Worm (Caenorhabditis elegans) whole organism, L3 larva: ENCODE data around the gene str-68.

Experiments used
- R02D3.7 ChIP-seq: fragments of 150-350 bp; optimal IDR thresholded peaks from 2 replicates; lab custom pipeline; 2014; ENCODE audit warnings: missing biosample characterization, missing genetic modification characterization
- ZK546.5 ChIP-seq: sonication (generic microtip); optimal IDR thresholded peaks from 2 replicates; lab custom pipeline; 2017; ENCODE audit warnings: missing biosample characterization, missing genetic modification characterization
- ama-1 ChIP-seq: fragments of 150-350 bp; optimal IDR thresholded peaks from 2 replicates; lab custom pipeline; 2018
- ceh-82 ChIP-seq: fragments of 150-350 bp; optimal IDR thresholded peaks from 2 replicates; lab custom pipeline; 2014; ENCODE audit warnings: missing biosample characterization, missing genetic modification characterization
- ceh-9 ChIP-seq: sonication (generic microtip); optimal IDR thresholded peaks from 2 replicates; lab custom pipeline; 2018; ENCODE audit warnings: missing biosample characterization, missing genetic modification characterization
- egl-5 ChIP-seq: fragments of 150-350 bp; optimal IDR thresholded peaks from 2 replicates; lab custom pipeline; 2017; ENCODE audit warnings: missing biosample characterization, missing genetic modification reagents, missing genetic modification characterization, inconsistent platforms
- elt-1 ChIP-seq: fragments of 150-350 bp; optimal IDR thresholded peaks from 2 replicates; lab custom pipeline; 2014; ENCODE audit warnings: missing biosample characterization, missing genetic modification characterization
- elt-2 ChIP-seq: sonication (generic microtip); optimal IDR thresholded peaks from 2 replicates; lab custom pipeline; 2016; ENCODE audit warnings: missing genetic modification reagents, mild to moderate bottlenecking, missing genetic modification characterization, missing compliant biosample characterization
- elt-3 ChIP-seq, 3 experiments: fragments of 150-350 bp in 1 of 3; sonication (generic microtip) in 2 of 3; optimal IDR thresholded peaks; 2 replicates in 2 of 3; 4 replicates in 1 of 3; lab custom pipeline; 2014 to 2017; ENCODE audit warnings: missing biosample characterization in 3 of 3, missing genetic modification characterization in 3 of 3
- eor-1 ChIP-seq, 2 experiments: fragments of 150-350 bp; optimal IDR thresholded peaks; 2 replicates each; lab custom pipeline; 2014 to 2018; ENCODE audit warnings: missing biosample characterization in 2 of 2, missing genetic modification characterization in 2 of 2
- fkh-10 ChIP-seq: sonication (generic microtip); optimal IDR thresholded peaks from 2 replicates; lab custom pipeline; 2017; ENCODE audit warnings: missing biosample characterization, missing genetic modification reagents, missing genetic modification characterization
- fkh-2 ChIP-seq: fragments of 150-350 bp; optimal IDR thresholded peaks from 2 replicates; lab custom pipeline; 2014; ENCODE audit warnings: missing biosample characterization, missing genetic modification reagents, missing genetic modification characterization
- fos-1 ChIP-seq: fragments of 150-350 bp; optimal IDR thresholded peaks from 2 replicates; lab custom pipeline; 2014; ENCODE audit warnings: missing biosample characterization, missing genetic modification characterization
- hmg-11 ChIP-seq: sonication (generic microtip); optimal IDR thresholded peaks from 2 replicates; lab custom pipeline; 2016; ENCODE audit warnings: missing genetic modification characterization, missing compliant biosample characterization
- jun-1 ChIP-seq: fragments of 150-350 bp; optimal IDR thresholded peaks from 2 replicates; lab custom pipeline; 2014; ENCODE audit warnings: missing biosample characterization, missing genetic modification reagents, missing genetic modification characterization
- lin-15B ChIP-seq: fragments of 150-350 bp; optimal IDR thresholded peaks from 2 replicates; lab custom pipeline; 2014; ENCODE audit warnings: missing biosample characterization, missing genetic modification characterization
- lin-39 ChIP-seq: fragments of 150-350 bp; optimal IDR thresholded peaks from 2 replicates; lab custom pipeline; 2018; ENCODE audit warnings: missing biosample characterization, missing genetic modification reagents, missing genetic modification characterization
- lsy-12 ChIP-seq: sonication (generic microtip); optimal IDR thresholded peaks from 2 replicates; lab custom pipeline; 2016; ENCODE audit warnings: mild to moderate bottlenecking, missing genetic modification characterization, missing compliant biosample characterization
- mml-1 ChIP-seq: fragments of 150-350 bp; sonication (generic microtip); optimal IDR thresholded peaks from 3 replicates; lab custom pipeline; 2014; ENCODE audit warnings: missing biosample characterization, missing genetic modification characterization
- nhr-11 ChIP-seq: fragments of 150-350 bp; optimal IDR thresholded peaks from 2 replicates; lab custom pipeline; 2014; ENCODE audit warnings: missing biosample characterization, missing genetic modification characterization
- nhr-23 ChIP-seq: fragments of 150-350 bp; optimal IDR thresholded peaks from 2 replicates; lab custom pipeline; 2014; ENCODE audit warnings: missing biosample characterization, missing genetic modification reagents, missing genetic modification characterization
- nhr-237 ChIP-seq: fragments of 150-350 bp; optimal IDR thresholded peaks from 2 replicates; lab custom pipeline; 2014; ENCODE audit warnings: missing biosample characterization, missing genetic modification characterization
- nhr-28 ChIP-seq: fragments of 150-350 bp; optimal IDR thresholded peaks from 2 replicates; lab custom pipeline; 2014; ENCODE audit warnings: missing biosample characterization, missing genetic modification characterization
- nhr-67 ChIP-seq: fragments of 150-350 bp; optimal IDR thresholded peaks from 2 replicates; lab custom pipeline; 2014; ENCODE audit warnings: missing biosample characterization, missing genetic modification characterization
- nhr-76 ChIP-seq: fragments of 150-350 bp; sonication (generic microtip); optimal IDR thresholded peaks from 5 replicates; lab custom pipeline; 2014; ENCODE audit warnings: missing biosample characterization, missing genetic modification characterization
- nhr-77 ChIP-seq: fragments of 150-350 bp; optimal IDR thresholded peaks from 2 replicates; lab custom pipeline; 2014; ENCODE audit warnings: missing biosample characterization, missing genetic modification characterization
- pha-4 ChIP-seq: fragments of 150-350 bp; optimal IDR thresholded peaks from 2 replicates; lab custom pipeline; 2014; ENCODE audit warnings: missing biosample characterization, missing genetic modification reagents, missing genetic modification characterization
- pqm-1 ChIP-seq: fragments of 150-350 bp; optimal IDR thresholded peaks from 2 replicates; lab custom pipeline; 2017; ENCODE audit warnings: missing biosample characterization, missing genetic modification characterization, inconsistent platforms
- sea-2 ChIP-seq: fragments of 150-350 bp; sonication (generic microtip); optimal IDR thresholded peaks from 4 replicates; lab custom pipeline; 2014; ENCODE audit warnings: missing biosample characterization, missing genetic modification reagents, missing genetic modification characterization
- skn-1 ChIP-seq: fragments of 150-350 bp; optimal IDR thresholded peaks from 2 replicates; lab custom pipeline; 2014; ENCODE audit warnings: missing biosample characterization, missing genetic modification characterization
- snpc-4 ChIP-seq: fragments of 150-350 bp; optimal IDR thresholded peaks from 2 replicates; lab custom pipeline; 2014; ENCODE audit warnings: missing biosample characterization, missing genetic modification characterization
- tbx-2 ChIP-seq: sonication (generic microtip); optimal IDR thresholded peaks from 2 replicates; lab custom pipeline; 2016; ENCODE audit warnings: mild to moderate bottlenecking, missing genetic modification characterization, missing compliant biosample characterization
- unc-62 ChIP-seq: fragments of 150-350 bp; sonication (generic microtip); optimal IDR thresholded peaks from 4 replicates; lab custom pipeline; 2014; ENCODE audit warnings: missing biosample characterization, missing genetic modification reagents, missing genetic modification characterization
- zag-1 ChIP-seq: fragments of 150-350 bp; optimal IDR thresholded peaks from 2 replicates; lab custom pipeline; 2014; ENCODE audit warnings: missing biosample characterization, missing genetic modification characterization

Gene str-68

DNA sequence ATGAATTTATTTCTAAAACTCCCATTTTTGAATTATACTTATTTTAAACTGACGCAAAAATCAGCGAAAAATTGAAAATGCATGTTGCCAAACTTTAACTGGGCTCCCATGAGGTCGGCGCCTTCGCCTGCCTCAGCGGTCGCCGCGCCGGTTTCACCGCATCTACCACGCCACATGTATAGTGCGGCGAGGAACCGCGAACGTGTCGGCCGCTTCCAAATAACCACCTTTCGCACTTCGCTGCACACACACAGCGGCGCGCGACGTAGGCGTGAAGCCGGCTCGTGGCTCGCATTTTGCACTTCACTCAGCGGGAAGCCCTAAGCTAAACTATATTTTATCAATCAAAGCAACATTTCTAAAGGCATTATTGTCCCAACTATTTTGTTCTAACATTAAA, 6.8 kb downstream of the str-68 start:
- no peak for TF ChIP-seq ceh-82 (tag; lab: Kevin White, UChicago)
- TF ChIP-seq tbx-2, result no peak
- TF ChIP-seq nhr-237 (tag; lab: Kevin White, UChicago), result no peak
- no peak for TF ChIP-seq lsy-12
- no peak for TF ChIP-seq fkh-10 (GFP tag; lab: Kevin White, UChicago)
- TF ChIP-seq snpc-4 (tag; lab: Kevin White, UChicago), result no peak
- no peak for TF ChIP-seq lin-15B (tag; lab: Kevin White, UChicago)
- no peak for TF ChIP-seq nhr-28 (tag; lab: Kevin White, UChicago)
- TF ChIP-seq fos-1 (tag; lab: Kevin White, UChicago), result no peak
- no peak for TF ChIP-seq skn-1
- TF ChIP-seq jun-1, result no peak
- no peak for TF ChIP-seq lin-39 (tag; lab: Kevin White, UChicago)
- no peak for TF ChIP-seq R02D3.7

DNA sequence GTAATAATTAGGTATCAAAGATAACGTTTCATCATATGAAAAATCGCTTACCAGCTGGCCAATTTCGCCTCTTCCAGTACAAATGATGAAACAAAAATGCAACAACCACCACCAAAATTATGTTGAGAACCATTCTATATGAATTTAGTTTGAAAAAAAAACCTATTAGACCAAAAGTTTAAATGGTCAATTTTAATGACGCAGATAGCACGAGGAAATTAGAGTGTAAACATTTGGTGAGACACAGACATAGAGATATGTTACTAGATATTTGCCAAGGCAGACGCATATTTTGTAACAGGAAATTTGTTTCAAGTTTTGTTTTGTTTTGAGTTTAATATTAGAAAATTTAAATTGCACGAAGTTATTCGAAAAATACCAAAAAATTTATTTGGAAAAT, 13.0 kb downstream of the str-68 start, which contains the start of gene cyp-33C9:
cyp-33C9 (minus strand) TSS at position 211 of the 400 bp plus-strand sequence.
- no peak for TF ChIP-seq eor-1 (tag; optimal IDR thresholded peaks at IDR 0.05; lab: Kevin White, UChicago)
- no peak for TF ChIP-seq nhr-77 (tag; lab: Kevin White, UChicago)
- peak; percentile 59 for TF ChIP-seq pha-4 (tag; lab: Kevin White, UChicago)
- peak; percentile 20 for TF ChIP-seq elt-2
- no peak for TF ChIP-seq sea-2 (GFP tag; lab: Kevin White, UChicago)

- TF ChIP-seq mml-1 (tag; lab: Kevin White, UChicago) (no peak), ZK546.5 (no peak), nhr-23 (tag; lab: Kevin White, UChicago) (no peak), zag-1 (tag; lab: Kevin White, UChicago) (no peak)
Measured at ce11 chrV:3088768-3089167, 18.6 kb downstream of the str-68 start, which contains the start of gene acs-21. acs-21 (plus strand) TSS chrV:3089068.

ce11 chrV:3086260-3086659, 21.1 kb downstream of the str-68 start, which contains the start of gene srt-8:
srt-8 (plus strand) TSS chrV:3086560.
- no peak for TF ChIP-seq snpc-4 (tag; lab: Kevin White, UChicago)

- TF ChIP-seq nhr-76 (tag; lab: Kevin White, UChicago), result no peak
- TF ChIP-seq nhr-67 (tag; lab: Kevin White, UChicago), result no peak
- TF ChIP-seq elt-1, result no peak
- no peak for TF ChIP-seq ceh-9 (tag; lab: Kevin White, UChicago)
- TF ChIP-seq lsy-12, result no peak
- TF ChIP-seq zag-1 (tag; lab: Kevin White, UChicago), result no peak
- TF ChIP-seq unc-62 (GFP tag; lab: Kevin White, UChicago), result no peak
- no peak for TF ChIP-seq hmg-11
- TF ChIP-seq, all 47 proteins: peak for 0
Measured at ce11 chrV:3081471-3081870, 25.9 kb downstream of the str-68 start, which contains the start of gene srt-7. srt-7 (plus strand) TSS chrV:3081771.

DNA sequence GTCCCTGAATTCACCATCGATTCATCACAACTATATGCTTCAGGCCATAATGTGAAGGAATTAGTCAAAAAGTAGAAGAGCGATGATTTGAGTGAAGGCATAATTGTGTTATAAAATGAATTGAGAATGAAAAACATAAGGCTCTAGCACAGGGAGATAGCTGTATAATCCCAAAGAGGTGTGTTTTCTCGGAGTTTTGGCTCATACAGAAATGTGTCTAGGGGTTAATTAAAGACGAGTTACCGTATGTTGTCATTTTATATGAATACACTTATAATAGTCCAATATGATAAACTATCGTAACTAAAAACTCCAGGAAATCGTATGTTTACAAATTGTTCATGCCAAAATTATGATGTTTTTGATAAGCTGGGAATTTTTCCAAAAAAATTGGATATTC, 26.6 kb downstream of the str-68 start, which contains the start of gene srt-5:
srt-5 (minus strand) TSS at position 101 of the 400 bp plus-strand sequence.
- TF ChIP-seq egl-5 (tag; lab: Kevin White, UChicago) (no peak), elt-1 (no peak), jun-1 (no peak), pqm-1 (tag; lab: Kevin White, UChicago) (no peak)

DNA sequence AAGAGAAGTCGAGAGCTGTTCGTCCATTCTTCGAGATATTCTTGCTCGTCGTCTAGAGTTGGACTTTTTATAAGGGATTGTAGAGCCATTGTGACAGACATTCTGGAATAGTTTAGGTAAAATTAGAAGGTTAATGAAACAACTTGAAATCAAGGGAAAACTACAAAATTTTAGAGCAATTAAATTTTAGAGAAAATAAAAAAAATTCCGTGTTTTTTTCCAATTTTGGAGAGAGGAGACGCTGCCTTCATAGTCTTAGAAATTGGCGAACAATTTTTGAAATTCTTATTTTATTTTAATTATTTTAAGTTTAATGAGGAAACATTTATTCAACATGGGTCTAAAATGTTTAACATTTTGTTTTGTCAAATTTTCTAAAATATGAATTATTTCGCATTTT, 35.8 kb downstream of the str-68 start, which contains the start of gene C50H11.13:
C50H11.13 (minus strand) TSS at position 101 of the 400 bp plus-strand sequence.
- TF ChIP-seq R02D3.7 (no peak), nhr-11 (tag; lab: Kevin White, UChicago) (no peak), skn-1 (no peak), tbx-2 (no peak), ama-1 (no peak), elt-3 (tag; optimal IDR thresholded peaks at IDR 0.05; lab: Kevin White, UChicago) (no peak), zag-1 (tag; lab: Kevin White, UChicago) (no peak), fkh-10 (GFP tag; lab: Kevin White, UChicago) (no peak), unc-62 (GFP tag; lab: Kevin White, UChicago) (no peak), fkh-2 (tag; lab: Kevin White, UChicago) (no peak)
